Worm (Caenorhabditis elegans) whole organism, early embryonic: ENCODE measurements around the gene otub-3.
A peak's percentile ranks its signal among the peaks of the same experiment; 100 is the strongest.

Source experiments
- B0310.2 ChIP-seq: sonication (generic microtip); optimal IDR thresholded peaks from 2 replicates; lab custom pipeline; 2016; ENCODE audit warnings: mild to moderate bottlenecking, missing genetic modification characterization, missing compliant biosample characterization
- F13C5.2 ChIP-seq: sonication (generic microtip); optimal IDR thresholded peaks from 2 replicates; lab custom pipeline; 2017; ENCODE audit warnings: mild to moderate bottlenecking, missing genetic modification characterization, inconsistent platforms, missing compliant biosample characterization
- aly-1 ChIP-seq: sonication (generic microtip); optimal IDR thresholded peaks from 2 replicates; lab custom pipeline; 2016; ENCODE audit warnings: missing genetic modification characterization, missing compliant biosample characterization
- ama-1 ChIP-seq: fragments of 150-350 bp; optimal IDR thresholded peaks from 2 replicates; lab custom pipeline; 2014
- ceh-13 ChIP-seq: fragments of 200-800 bp; sonication (Bioruptor generic); optimal IDR thresholded peaks from 2 replicates; lab custom pipeline; 2018; ENCODE audit warnings: mild to moderate bottlenecking, missing genetic modification characterization, missing compliant biosample characterization
- ceh-36 ChIP-seq: sonication (generic microtip); optimal IDR thresholded peaks from 2 replicates; lab custom pipeline; 2016; ENCODE audit warnings: missing genetic modification characterization, inconsistent platforms, missing compliant biosample characterization
- ets-7 ChIP-seq: sonication (generic microtip); optimal IDR thresholded peaks from 2 replicates; lab custom pipeline; 2016; ENCODE audit warnings: missing genotype, missing genetic modification characterization, missing compliant biosample characterization
- flt-1 ChIP-seq: fragments of 200-800 bp; sonication (Bioruptor generic); IDR thresholded peaks from 2 replicates; pipeline ENCODE4 v1.3.6; 2022; ENCODE audit warnings: missing genetic modification characterization, missing compliant biosample characterization
- hmbx-1 ChIP-seq: sonication (generic microtip); optimal IDR thresholded peaks from 2 replicates; lab custom pipeline; 2016; ENCODE audit warnings: mild to moderate bottlenecking, missing genetic modification characterization, missing compliant biosample characterization
- hmg-4 ChIP-seq: fragments of 200-800 bp; sonication (Bioruptor generic); optimal IDR thresholded peaks from 2 replicates; lab custom pipeline; 2018; ENCODE audit warnings: mild to moderate bottlenecking, missing genetic modification characterization, missing compliant biosample characterization
- hnd-1 ChIP-seq: sonication (generic microtip); optimal IDR thresholded peaks from 2 replicates; lab custom pipeline; 2016; ENCODE audit warnings: missing genetic modification characterization, missing compliant biosample characterization
- pes-1 ChIP-seq: fragments of 200-800 bp; sonication (Bioruptor generic); IDR thresholded peaks from 2 replicates; pipeline ENCODE4 v1.3.6; 2022; ENCODE audit warnings: missing genetic modification reagents, missing genetic modification characterization, missing compliant biosample characterization
- scrt-1 ChIP-seq: fragments of 200-800 bp; sonication (Bioruptor generic); IDR thresholded peaks from 2 replicates; pipeline ENCODE4 v1.3.6; 2022; ENCODE audit warnings: missing genetic modification characterization, missing compliant biosample characterization
- sea-1 ChIP-seq: fragments of 200-800 bp; sonication (Bioruptor generic); conservative IDR thresholded peaks from 2 replicates; pipeline ENCODE4 v1.3.6; 2022; ENCODE audit warnings: missing genetic modification characterization, missing compliant biosample characterization
- tbx-11 ChIP-seq: fragments of 200-800 bp; sonication (Bioruptor generic); IDR thresholded peaks from 2 replicates; pipeline ENCODE4 v1.3.6; 2022; ENCODE audit warnings: missing genetic modification characterization, missing compliant biosample characterization
- tbx-37 ChIP-seq: fragments of 200-800 bp; sonication (Bioruptor generic); conservative IDR thresholded peaks from 2 replicates; pipeline ENCODE4 v1.3.6; 2022; ENCODE audit warnings: missing genetic modification reagents, missing genetic modification characterization, missing compliant biosample characterization
- tra-4 ChIP-seq: sonication (generic microtip); optimal IDR thresholded peaks from 2 replicates; lab custom pipeline; 2017; ENCODE audit warnings: missing genetic modification characterization, missing compliant biosample characterization

otub-3 gene

ce11 chrIV:8728122-8728521 is at the start of gene otub-3:
otub-3 (plus strand) TSS chrIV:8728177.
- TF ChIP-seq F13C5.2 = no peak
- TF ChIP-seq pes-1 (GFP tag; lab: Robert Waterston, UW) = no peak
- TF ChIP-seq ceh-13 = no peak
- no peak for TF ChIP-seq scrt-1 (GFP tag; lab: Robert Waterston, UW)
- no peak for TF ChIP-seq tra-4 (tag; lab: Kevin White, UChicago)
- no peak for TF ChIP-seq hnd-1 (tag; lab: Kevin White, UChicago)
- TF ChIP-seq sea-1 (GFP tag; lab: Robert Waterston, UW) = no peak

DNA sequence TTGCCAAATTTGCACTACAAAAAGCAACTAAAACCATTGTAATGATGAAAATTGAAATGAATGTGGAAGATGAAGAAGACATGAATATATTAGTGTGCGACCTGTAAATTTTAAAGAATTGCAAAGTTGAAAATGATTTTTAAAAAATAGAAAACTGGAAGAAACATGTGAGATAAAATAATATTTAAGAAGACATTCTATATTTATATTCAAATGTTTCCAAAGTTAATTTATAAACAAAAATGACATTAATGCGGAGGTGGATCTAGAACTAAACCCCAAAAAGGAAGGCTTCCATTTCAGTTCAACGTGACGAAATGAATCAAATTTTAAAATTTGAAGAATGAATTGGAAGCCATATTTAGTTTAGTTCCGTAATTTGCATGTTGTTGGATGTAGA is 48.8 kb upstream of the otub-3 start, which contains the start of gene nlp-60:
nlp-60 (minus strand) TSS at position 101 of the 400 bp plus-strand sequence.
- TF ChIP-seq ceh-36 (no peak), aly-1 (tag; lab: Kevin White, UChicago) (no peak), tra-4 (tag; lab: Kevin White, UChicago) (no peak), F13C5.2 (no peak), pes-1 (GFP tag; lab: Robert Waterston, UW) (no peak), tbx-37 (GFP tag; lab: Robert Waterston, UW) (no peak), ama-1 (lab: Kevin White, UChicago) (no peak)

DNA sequence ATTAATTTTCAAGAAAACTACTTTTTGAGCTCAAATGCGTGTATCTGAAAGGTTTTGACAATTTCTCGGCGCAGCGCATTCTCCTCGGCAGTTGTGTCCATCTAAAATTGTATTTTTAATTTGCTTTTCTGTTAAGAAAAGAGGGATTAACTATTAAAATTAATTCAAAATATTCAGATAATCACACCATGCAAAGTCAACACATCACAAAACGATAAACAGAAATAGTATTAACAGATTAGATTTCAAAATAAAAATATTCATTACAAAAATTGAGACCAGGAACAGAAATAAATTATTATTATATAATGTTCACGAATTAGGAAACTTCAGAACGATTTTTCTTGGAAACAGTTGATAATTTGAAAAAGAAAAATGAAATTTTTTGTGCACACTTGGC is 41.5 kb upstream of the otub-3 start, which contains the start of gene pole-2:
pole-2 (minus strand) TSS at position 101 of the 400 bp plus-strand sequence.
- TF ChIP-seq pes-1 (GFP tag; lab: Robert Waterston, UW) (no peak), ceh-13 (no peak), scrt-1 (GFP tag; lab: Robert Waterston, UW) (no peak)

DNA sequence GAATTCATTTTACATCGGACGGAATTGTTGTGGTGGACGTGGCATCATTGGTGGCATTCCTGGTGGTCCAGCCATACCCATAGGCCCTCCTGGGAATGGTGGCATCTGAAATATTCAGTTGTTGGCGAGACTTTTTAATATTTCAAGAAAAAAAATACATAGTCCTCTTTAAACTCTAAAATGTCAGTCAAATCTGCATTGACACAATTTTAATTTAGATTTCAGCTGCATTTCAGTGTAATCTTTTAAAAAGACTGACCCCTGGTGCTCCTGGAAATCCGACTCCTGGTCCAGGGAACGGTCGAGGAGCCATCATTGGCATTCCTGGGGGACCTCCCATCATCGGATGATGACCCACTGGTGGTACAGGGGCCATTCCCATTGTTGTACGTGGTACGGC is 41.0 kb upstream of the otub-3 start:
- TF ChIP-seq ama-1 (lab: Kevin White, UChicago) (no peak), ets-7 (tag; lab: Kevin White, UChicago) (no peak), scrt-1 (GFP tag; lab: Robert Waterston, UW) (no peak), pes-1 (GFP tag; lab: Robert Waterston, UW) (no peak), hnd-1 (tag; lab: Kevin White, UChicago) (no peak), aly-1 (tag; lab: Kevin White, UChicago) (no peak), flt-1 (no peak), hmbx-1 (tag; lab: Kevin White, UChicago) (no peak), tbx-37 (GFP tag; lab: Robert Waterston, UW) (no peak), hmg-4 (GFP tag; lab: Kevin White, UChicago) (no peak), sea-1 (GFP tag; lab: Robert Waterston, UW) (no peak), F13C5.2 (no peak), tbx-11 (no peak), B0310.2 (no peak), tra-4 (tag; lab: Kevin White, UChicago) (no peak), ceh-13 (no peak)

DNA sequence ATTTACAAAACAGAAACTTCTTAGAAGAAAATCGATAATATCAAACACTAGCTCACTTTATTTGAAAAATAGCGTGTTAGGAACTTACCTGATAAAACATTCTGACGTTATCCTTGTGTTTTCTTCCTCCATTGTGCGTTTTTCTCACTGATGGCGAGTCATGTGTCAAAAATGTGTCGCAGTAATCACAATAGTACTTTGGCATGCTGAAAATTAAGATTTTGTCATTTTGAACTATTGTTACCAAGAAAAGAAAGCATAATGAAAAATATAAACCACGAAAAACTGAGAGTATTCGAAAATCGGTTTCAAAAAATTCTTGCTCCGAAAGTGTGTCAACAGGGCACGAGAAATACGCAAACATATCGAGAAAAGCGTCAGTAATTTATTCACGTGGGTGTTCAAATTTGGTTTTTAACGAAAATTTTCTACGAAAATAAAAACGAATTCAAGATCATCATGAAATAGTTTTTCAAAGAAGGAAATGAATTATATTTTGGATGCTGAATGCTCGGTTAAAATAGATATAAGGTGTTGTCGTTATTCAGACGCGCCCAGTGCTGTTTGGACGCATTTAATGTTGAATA is 40.3 kb upstream of the otub-3 start, which contains the start of gene snrp-3:
snrp-3 (minus strand) TSS at position 206 of the 587 bp plus-strand sequence.
- peak; percentile 41 for TF ChIP-seq F13C5.2
- no peak for TF ChIP-seq B0310.2
- no peak for TF ChIP-seq ceh-13

ce11 chrIV:8691486-8691885 is 36.5 kb upstream of the otub-3 start, which contains the start of the genes hst-1 and ints-6:
hst-1 (minus strand) TSS chrIV:8691513.
ints-6 (plus strand) TSS chrIV:8691745.
- TF ChIP-seq aly-1 (tag; lab: Kevin White, UChicago) = no peak
- TF ChIP-seq flt-1 = no peak
- no peak for TF ChIP-seq F13C5.2
- TF ChIP-seq B0310.2 = no peak
- TF ChIP-seq hnd-1 (tag; lab: Kevin White, UChicago) = no peak
- no peak for TF ChIP-seq ceh-36
- no peak for TF ChIP-seq ama-1 (lab: Kevin White, UChicago)
- TF ChIP-seq ceh-13 = no peak
- no peak for TF ChIP-seq tbx-11
- no peak for TF ChIP-seq pes-1 (GFP tag; lab: Robert Waterston, UW)
- no peak for TF ChIP-seq hmbx-1 (tag; lab: Kevin White, UChicago)
- no peak for TF ChIP-seq hmg-4 (GFP tag; lab: Kevin White, UChicago)
- no peak for TF ChIP-seq scrt-1 (GFP tag; lab: Robert Waterston, UW)
- TF ChIP-seq ets-7 (tag; lab: Kevin White, UChicago) = no peak
- TF ChIP-seq tra-4 (tag; lab: Kevin White, UChicago) = no peak

DNA sequence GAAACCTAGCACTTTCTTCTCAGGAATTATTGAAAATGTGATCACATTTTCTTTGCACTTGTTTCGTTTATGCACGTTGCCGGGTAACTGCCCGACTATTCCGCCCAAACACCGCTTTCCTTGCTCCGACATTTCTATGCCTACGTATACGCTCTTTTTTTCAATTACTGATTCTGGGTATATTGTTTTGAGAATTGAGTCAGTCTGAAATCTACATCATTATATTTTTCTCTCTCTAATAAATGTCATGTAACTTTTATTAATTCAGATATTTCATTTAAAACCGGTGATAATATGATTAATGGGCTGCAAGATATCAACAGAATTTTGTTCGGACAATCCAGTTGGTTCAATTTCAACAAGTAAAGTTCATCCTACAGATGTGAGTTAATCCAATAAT is 30.5 kb upstream of the otub-3 start, which contains the start of gene ttll-11:
ttll-11 (plus strand) TSS at position 301 of the 400 bp plus-strand sequence.
- TF ChIP-seq hmbx-1 (tag; lab: Kevin White, UChicago) (no peak), tbx-11 (no peak), tra-4 (tag; lab: Kevin White, UChicago) (no peak), aly-1 (tag; lab: Kevin White, UChicago) (no peak), pes-1 (GFP tag; lab: Robert Waterston, UW) (no peak), sea-1 (GFP tag; lab: Robert Waterston, UW) (no peak), hmg-4 (GFP tag; lab: Kevin White, UChicago) (no peak), tbx-37 (GFP tag; lab: Robert Waterston, UW) (no peak), ceh-13 (no peak), F13C5.2 (no peak), ceh-36 (no peak), scrt-1 (GFP tag; lab: Robert Waterston, UW) (no peak)

ce11 chrIV:8705504-8705903 is 22.5 kb upstream of the otub-3 start, which contains the start of gene H23L24.4:
H23L24.4 (minus strand) TSS chrIV:8705604.
- TF ChIP-seq ceh-36 (no peak), F13C5.2 (no peak), flt-1 (no peak)
